Worm (Caenorhabditis elegans) whole organism, young adult: Measurements from ENCODE around the gene ifta-2.

Experiments
- B0035.1 ChIP-seq: sonication (generic microtip); optimal IDR thresholded peaks from 2 replicates; lab custom pipeline; 2016; ENCODE audit warnings: missing genetic modification characterization, mild to moderate bottlenecking, missing compliant biosample characterization, missing genotype, missing genetic modification reagents
- C06A6.2 ChIP-seq: fragments of 200-800 bp; sonication (Bioruptor generic); conservative IDR thresholded peaks from 2 replicates; pipeline ENCODE4 v1.3.6; 2022; ENCODE audit warnings: missing genetic modification characterization, missing compliant biosample characterization
- F37B4.10 ChIP-seq: fragments of 200-800 bp; sonication (Bioruptor generic); IDR thresholded peaks from 2 replicates; pipeline ENCODE4 v1.3.6; 2022; ENCODE audit warnings: missing genetic modification characterization, missing compliant biosample characterization
- F39B2.1 ChIP-seq: fragments of 200-800 bp; sonication (Bioruptor generic); IDR thresholded peaks from 2 replicates; pipeline ENCODE4 v1.3.6; 2022; ENCODE audit warnings: missing genetic modification reagents, missing genetic modification characterization, missing compliant biosample characterization
- F55B11.4 ChIP-seq: sonication (generic microtip); optimal IDR thresholded peaks from 2 replicates; lab custom pipeline; 2016; ENCODE audit warnings: missing compliant biosample characterization, missing genetic modification characterization, borderline replicate concordance; ENCODE audit not compliant: insufficient read depth
- K12H6.12 ChIP-seq: fragments of 200-800 bp; sonication (Bioruptor generic); optimal IDR thresholded peaks from 2 replicates; lab custom pipeline; 2018; ENCODE audit warnings: mild to moderate bottlenecking, missing genetic modification characterization, missing compliant biosample characterization
- T26A5.8 ChIP-seq: sonication (generic microtip); optimal IDR thresholded peaks from 2 replicates; lab custom pipeline; 2016; ENCODE audit warnings: missing genetic modification characterization, missing compliant biosample characterization
- Y53F4B.3 ChIP-seq: fragments of 200-800 bp; sonication (Bioruptor generic); IDR thresholded peaks from 2 replicates; pipeline ENCODE4 v1.3.6; 2022; ENCODE audit warnings: missing genetic modification reagents, missing genetic modification characterization, missing compliant biosample characterization
- Y79H2A.3 ChIP-seq: fragments of 200-800 bp; sonication (Bioruptor generic); conservative IDR thresholded peaks from 2 replicates; pipeline ENCODE4 v1.3.6; 2022; ENCODE audit warnings: missing genetic modification reagents, missing genetic modification characterization, missing compliant biosample characterization
- aptf-2 ChIP-seq: fragments of 200-800 bp; sonication (Bioruptor generic); conservative IDR thresholded peaks from 2 replicates; pipeline ENCODE4 v1.3.6; 2022; ENCODE audit warnings: missing genetic modification reagents, missing genetic modification characterization, missing compliant biosample characterization
- athp-1 ChIP-seq: sonication (generic microtip); optimal IDR thresholded peaks from 2 replicates; lab custom pipeline; 2017; ENCODE audit warnings: mild to moderate bottlenecking, missing genetic modification characterization, missing compliant biosample characterization
- ccch-3 ChIP-seq: fragments of 200-800 bp; sonication (Bioruptor generic); optimal IDR thresholded peaks from 2 replicates; lab custom pipeline; 2018; ENCODE audit warnings: mild to moderate bottlenecking, missing genetic modification characterization, missing compliant biosample characterization
- ceh-27 ChIP-seq: fragments of 200-800 bp; sonication (Bioruptor generic); optimal IDR thresholded peaks from 2 replicates; lab custom pipeline; 2018; ENCODE audit warnings: mild to moderate bottlenecking, missing genetic modification characterization, moderate library complexity, missing compliant biosample characterization
- ceh-91 ChIP-seq: fragments of 200-800 bp; sonication (Bioruptor generic); IDR thresholded peaks from 2 replicates; pipeline ENCODE4 v1.3.6; 2022; ENCODE audit warnings: missing genetic modification reagents, missing genetic modification characterization, missing compliant biosample characterization
- die-1 ChIP-seq: sonication (generic microtip); optimal IDR thresholded peaks from 2 replicates; lab custom pipeline; 2016; ENCODE audit warnings: missing genotype, mild to moderate bottlenecking, missing genetic modification characterization, missing compliant biosample characterization
- dpff-1 ChIP-seq: sonication (generic microtip); optimal IDR thresholded peaks from 2 replicates; lab custom pipeline; 2017; ENCODE audit warnings: mild to moderate bottlenecking, missing genetic modification characterization, missing compliant biosample characterization
- dpl-1 ChIP-seq: fragments of 150-350 bp; optimal IDR thresholded peaks from 2 replicates; lab custom pipeline; 2014; ENCODE audit warnings: missing biosample characterization, missing genetic modification reagents, missing genetic modification characterization
- fkh-3 ChIP-seq: sonication (generic microtip); optimal IDR thresholded peaks from 2 replicates; lab custom pipeline; 2016; ENCODE audit warnings: mild to moderate bottlenecking, missing genetic modification characterization, missing compliant biosample characterization
- gei-17 ChIP-seq: fragments of 200-800 bp; sonication (Bioruptor generic); optimal IDR thresholded peaks from 2 replicates; lab custom pipeline; 2018; ENCODE audit warnings: mild to moderate bottlenecking, missing genetic modification characterization, missing compliant biosample characterization
- hlh-26 ChIP-seq: fragments of 200-800 bp; sonication (Bioruptor generic); conservative IDR thresholded peaks from 2 replicates; pipeline ENCODE4 v1.3.6; 2022; ENCODE audit warnings: missing genetic modification reagents, missing genetic modification characterization, missing compliant biosample characterization
- lag-1 ChIP-seq: fragments of 200-800 bp; sonication (Bioruptor generic); IDR thresholded peaks from 2 replicates; pipeline ENCODE4 v1.3.6; 2022; ENCODE audit warnings: missing genetic modification reagents, missing genetic modification characterization, missing compliant biosample characterization
- lin-35 ChIP-seq, 3 experiments: fragments of 150-350 bp in 2 of 3; sonication (generic microtip) in 1 of 3; optimal IDR thresholded peaks; 2 replicates each; lab custom pipeline; 2014 to 2018; ENCODE audit warnings: missing biosample characterization in 3 of 3, missing genetic modification characterization in 3 of 3, missing genetic modification reagents in 3 of 3
- lin-40 ChIP-seq: sonication (generic microtip); optimal IDR thresholded peaks from 2 replicates; lab custom pipeline; 2016; ENCODE audit warnings: missing genetic modification characterization, mild to moderate bottlenecking, missing compliant biosample characterization, missing genotype, missing genetic modification reagents
- madf-10 ChIP-seq: sonication (generic microtip); optimal IDR thresholded peaks from 2 replicates; lab custom pipeline; 2016; ENCODE audit warnings: mild to moderate bottlenecking, missing genetic modification characterization, missing compliant biosample characterization
- madf-6 ChIP-seq: fragments of 200-800 bp; sonication (Bioruptor generic); IDR thresholded peaks from 2 replicates; pipeline ENCODE4 v1.3.6; 2022; ENCODE audit warnings: missing genetic modification reagents, missing genetic modification characterization, missing compliant biosample characterization
- madf-8 ChIP-seq: fragments of 200-800 bp; sonication (Bioruptor generic); conservative IDR thresholded peaks from 2 replicates; pipeline ENCODE4 v1.3.6; 2022; ENCODE audit warnings: missing genetic modification reagents, missing genetic modification characterization, missing compliant biosample characterization
- mcd-1 ChIP-seq: fragments of 200-800 bp; sonication (Bioruptor generic); IDR thresholded peaks from 2 replicates; pipeline ENCODE4 v1.3.6; 2022; ENCODE audit warnings: missing genetic modification reagents, missing genetic modification characterization, missing compliant biosample characterization
- mxl-1 ChIP-seq: sonication (generic microtip); optimal IDR thresholded peaks from 2 replicates; lab custom pipeline; 2016; ENCODE audit warnings: missing genetic modification characterization, missing compliant biosample characterization
- nhr-120 ChIP-seq: fragments of 200-800 bp; sonication (Bioruptor generic); IDR thresholded peaks from 2 replicates; pipeline ENCODE4 v1.3.6; 2022; ENCODE audit warnings: missing genetic modification characterization, missing compliant biosample characterization
- nhr-27 ChIP-seq: fragments of 200-800 bp; sonication (Bioruptor generic); optimal IDR thresholded peaks from 2 replicates; lab custom pipeline; 2018; ENCODE audit warnings: mild to moderate bottlenecking, missing genetic modification characterization, moderate library complexity, missing compliant biosample characterization
- nhr-80 ChIP-seq: sonication (generic microtip); optimal IDR thresholded peaks from 2 replicates; lab custom pipeline; 2016; ENCODE audit warnings: missing genetic modification characterization, missing compliant biosample characterization
- nhr-90 ChIP-seq: sonication (generic microtip); optimal IDR thresholded peaks from 2 replicates; lab custom pipeline; 2016; ENCODE audit warnings: missing genotype, mild to moderate bottlenecking, missing genetic modification characterization, missing compliant biosample characterization
- rec-8 ChIP-seq, 2 experiments: sonication (generic microtip); optimal IDR thresholded peaks; 2 replicates each; lab custom pipeline; 2016; ENCODE audit warnings: mild to moderate bottlenecking in 2 of 2, missing genetic modification characterization in 2 of 2, missing genetic modification reagents in 2 of 2, missing genotype in 2 of 2, missing biosample characterization in 1 of 2, missing compliant biosample characterization in 1 of 2, moderate library complexity in 1 of 2
- snpc-3.4 ChIP-seq: sonication (generic microtip); optimal IDR thresholded peaks from 2 replicates; lab custom pipeline; 2017; ENCODE audit warnings: missing genetic modification characterization, mild to moderate bottlenecking, missing compliant biosample characterization, antibody characterized with exemption, moderate library complexity, missing genotype, missing genetic modification reagents
- tlf-1 ChIP-seq: fragments of 200-800 bp; sonication (Bioruptor generic); optimal IDR thresholded peaks from 2 replicates; lab custom pipeline; 2018; ENCODE audit warnings: mild to moderate bottlenecking, missing genetic modification characterization, missing compliant biosample characterization
- unc-62 ChIP-seq: fragments of 150-350 bp; optimal IDR thresholded peaks from 2 replicates; lab custom pipeline; 2014; ENCODE audit warnings: missing biosample characterization, missing genetic modification reagents, missing genetic modification characterization
- xnd-1 ChIP-seq: sonication (generic microtip); optimal IDR thresholded peaks from 2 replicates; lab custom pipeline; 2016; ENCODE audit warnings: missing genotype, missing genetic modification reagents, missing genetic modification characterization, missing compliant biosample characterization
- ztf-26 ChIP-seq: sonication (generic microtip); optimal IDR thresholded peaks from 2 replicates; lab custom pipeline; 2017; ENCODE audit warnings: missing genetic modification characterization, missing compliant biosample characterization
- ztf-3 ChIP-seq: fragments of 200-800 bp; sonication (Bioruptor generic); optimal IDR thresholded peaks from 2 replicates; lab custom pipeline; 2018; ENCODE audit warnings: mild to moderate bottlenecking, missing genetic modification characterization, missing compliant biosample characterization
- ztf-6 ChIP-seq: fragments of 200-800 bp; sonication (Bioruptor generic); IDR thresholded peaks from 2 replicates; pipeline ENCODE4 v1.3.6; 2022; ENCODE audit warnings: missing genetic modification reagents, missing genetic modification characterization, missing compliant biosample characterization

ifta-2 gene

ce11 chrIV:17301933-17302332, at the start of gene ifta-2:
Gene ifta-2, minus strand, starts transcription at chrIV:17302033.
- TF ChIP-seq ztf-3 (GFP tag; lab: Kevin White, UChicago): no peak
- no peak for TF ChIP-seq madf-6
- TF ChIP-seq dpl-1 (GFP tag; lab: Kevin White, UChicago): no peak
- no peak for TF ChIP-seq rec-8 (tag; optimal IDR thresholded peaks at IDR 0.05; lab: Kevin White, UChicago)
- no peak for TF ChIP-seq nhr-90 (tag; lab: Kevin White, UChicago)
- TF ChIP-seq F39B2.1 (GFP tag; lab: Robert Waterston, UW): no peak
- no peak for TF ChIP-seq ceh-91 (GFP tag; lab: Robert Waterston, UW)
- no peak for TF ChIP-seq madf-8 (GFP tag; lab: Robert Waterston, UW)
- no peak for TF ChIP-seq tlf-1 (GFP tag; lab: Kevin White, UChicago)
- TF ChIP-seq athp-1: no peak
- TF ChIP-seq nhr-27 (tag; lab: Kevin White, UChicago): no peak
- TF ChIP-seq xnd-1 (tag; lab: Kevin White, UChicago): no peak
- no peak for TF ChIP-seq C06A6.2
- no peak for TF ChIP-seq lin-40 (tag; lab: Kevin White, UChicago)
- no peak for TF ChIP-seq die-1 (tag; lab: Kevin White, UChicago)
- TF ChIP-seq ceh-27: no peak
- TF ChIP-seq lag-1 (GFP tag; lab: Robert Waterston, UW): no peak
- no peak for TF ChIP-seq mxl-1

DNA sequence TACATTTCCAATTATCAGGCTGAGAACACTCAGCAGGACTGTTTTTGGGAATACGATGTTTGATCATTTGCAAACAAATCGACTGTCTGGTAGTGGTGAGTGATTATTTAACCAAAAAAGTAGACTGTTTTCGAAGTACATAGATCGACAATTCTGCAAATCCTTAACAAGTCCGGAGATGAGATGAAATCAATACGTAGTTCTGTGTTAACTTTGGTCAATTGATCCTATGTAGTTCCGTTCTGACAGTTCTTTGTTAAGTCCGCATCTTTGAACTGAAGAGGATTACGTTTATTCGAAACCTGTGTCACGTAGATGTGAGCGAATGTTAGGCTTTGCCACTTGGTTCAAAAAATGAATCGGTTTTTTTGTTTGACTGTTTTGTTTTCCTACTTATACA, 49.8 kb upstream of the ifta-2 start, which contains the start of gene clec-199:
Gene clec-199, plus strand, starts transcription at position 301 of the 400 bp plus-strand sequence.
- TF ChIP-seq aptf-2 (GFP tag; lab: Robert Waterston, UW): no peak
- no peak for TF ChIP-seq madf-10 (tag; lab: Kevin White, UChicago)
- TF ChIP-seq ceh-91 (GFP tag; lab: Robert Waterston, UW): no peak
- TF ChIP-seq B0035.1: no peak
- no peak for TF ChIP-seq rec-8 (tag; optimal IDR thresholded peaks at IDR 0.05; lab: Kevin White, UChicago)
- TF ChIP-seq F37B4.10 (GFP tag; lab: Robert Waterston, UW): no peak
- no peak for TF ChIP-seq F55B11.4
- no peak for TF ChIP-seq C06A6.2
- no peak for TF ChIP-seq fkh-3 (tag; lab: Kevin White, UChicago)
- no peak for TF ChIP-seq ztf-6 (GFP tag; lab: Robert Waterston, UW)
- no peak for TF ChIP-seq K12H6.12 (tag; lab: Kevin White, UChicago)
- no peak for TF ChIP-seq lin-35 (GFP tag; optimal IDR thresholded peaks at IDR 0.05; lab: Kevin White, UChicago)

DNA sequence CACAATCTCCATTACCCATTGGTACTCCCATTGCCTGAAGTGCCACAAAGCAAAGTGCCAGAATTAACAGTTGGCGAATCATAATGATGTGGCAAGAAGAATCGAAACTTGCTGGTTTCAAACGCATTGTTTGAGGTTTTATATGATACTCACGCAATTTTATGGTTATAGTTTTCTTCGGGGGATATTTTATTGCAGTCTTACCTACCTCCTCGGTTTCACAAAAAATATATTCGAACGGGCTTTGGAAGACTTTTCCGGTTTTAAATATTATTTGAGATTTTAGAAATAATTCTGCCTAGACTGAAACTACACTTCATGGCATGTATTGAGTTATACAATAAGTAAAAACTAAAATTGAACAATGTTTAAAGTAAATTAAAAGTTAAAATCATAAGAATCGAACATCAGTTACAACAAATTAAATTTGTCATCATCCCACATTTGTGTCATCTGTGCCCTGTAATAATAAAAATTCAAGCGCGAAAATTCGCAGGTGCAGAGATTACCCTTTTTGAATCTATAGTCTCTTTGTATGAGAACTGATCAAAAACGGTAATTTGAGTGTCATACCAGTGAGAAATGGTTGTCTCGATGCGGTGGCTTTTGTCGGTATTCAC, 44.9 kb upstream of the ifta-2 start, which contains the start of the genes clec-197 and clec-198:
Gene clec-197, minus strand, starts transcription at position 101 of the 620 bp plus-strand sequence.
Gene clec-198, plus strand, starts transcription at position 570 of the 620 bp plus-strand sequence.
- TF ChIP-seq hlh-26 (GFP tag; lab: Robert Waterston, UW): no peak
- TF ChIP-seq lin-35 (GFP tag; optimal IDR thresholded peaks at IDR 0.05; lab: Kevin White, UChicago): no peak
- TF ChIP-seq B0035.1: no peak
- no peak for TF ChIP-seq gei-17 (GFP tag; lab: Kevin White, UChicago)
- TF ChIP-seq ccch-3 (GFP tag; lab: Kevin White, UChicago): no peak
- no peak for TF ChIP-seq T26A5.8 (tag; lab: Kevin White, UChicago)
- TF ChIP-seq nhr-80 (tag; lab: Kevin White, UChicago): no peak
- TF ChIP-seq unc-62 (GFP tag; lab: Kevin White, UChicago): no peak
- no peak for TF ChIP-seq Y79H2A.3 (GFP tag; lab: Robert Waterston, UW)
- no peak for TF ChIP-seq ztf-26 (tag; lab: Kevin White, UChicago)
- no peak for TF ChIP-seq mcd-1 (GFP tag; lab: Robert Waterston, UW)
- TF ChIP-seq Y53F4B.3 (GFP tag; lab: Robert Waterston, UW): no peak
- TF ChIP-seq nhr-120 (GFP tag; lab: Robert Waterston, UW): no peak
- TF ChIP-seq dpff-1: no peak
- no peak for TF ChIP-seq snpc-3.4
- no peak for TF ChIP-seq nhr-90 (tag; lab: Kevin White, UChicago)
- TF ChIP-seq ceh-91 (GFP tag; lab: Robert Waterston, UW): no peak
